Worm (Caenorhabditis elegans): ENCODE results near the gene nspc-14.

nspc-14 gene

ce11 chrX:12341338-12341737, 17.5 kb downstream of the nspc-14 start, which contains the start of gene zig-2:
Gene zig-2 (minus strand): TSS chrX:12341438.
- no peak for TF ChIP-seq dpff-1 (tag; optimal IDR thresholded peaks at IDR 0.05)
- TF ChIP-seq ceh-79 (tag; optimal IDR thresholded peaks at IDR 0.05): no peak
- no peak for TF ChIP-seq lsl-1 (GFP tag; optimal IDR thresholded peaks at IDR 0.05)
- TF ChIP-seq ama-1 (optimal IDR thresholded peaks at IDR 0.05): no peak
- no peak for TF ChIP-seq ama-1 (GFP tag; optimal IDR thresholded peaks at IDR 0.05)
- TF ChIP-seq athp-1 (tag; optimal IDR thresholded peaks at IDR 0.05): no peak

- TF ChIP-seq attf-6 (GFP tag; IDR thresholded peaks at IDR 0.05) (no peak), cebp-1 (GFP tag; IDR thresholded peaks at IDR 0.05) (no peak), cebp-1 (tag; optimal IDR thresholded peaks at IDR 0.05) (no peak), ztf-26 (tag; optimal IDR thresholded peaks at IDR 0.05) (peak; percentile 63), madf-10 (tag; optimal IDR thresholded peaks at IDR 0.05) (peak; percentile 36), rec-8 (tag; optimal IDR thresholded peaks at IDR 0.05) (peak; percentile 42 to 56), aptf-3 (GFP tag; IDR thresholded peaks at IDR 0.05) (no peak), T07F8.4 (tag; optimal IDR thresholded peaks at IDR 0.05) (peak; percentile 52), C06A6.2 (GFP tag; conservative IDR thresholded peaks at IDR 0.05) (no peak), madf-3 (GFP tag; IDR thresholded peaks at IDR 0.05) (no peak), nhr-179 (tag; optimal IDR thresholded peaks at IDR 0.05) (no peak), akir-1 (GFP tag; optimal IDR thresholded peaks at IDR 0.05) (no peak), hrde-1 (tag; optimal IDR thresholded peaks at IDR 0.05; ENCODE audit: borderline replicate concordance) (peak; percentile 26), snpc-1.1 (tag; optimal IDR thresholded peaks at IDR 0.05; ENCODE audit: insufficient read depth) (peak; percentile 18), madf-8 (GFP tag; conservative IDR thresholded peaks at IDR 0.05) (no peak), ztf-6 (GFP tag; IDR thresholded peaks at IDR 0.05) (0 out of 2 replicates have a peak, but pooled peaks have one; percentile 22), nhr-27 (tag; optimal IDR thresholded peaks at IDR 0.05) (no peak), let-526 (GFP tag; IDR thresholded peaks at IDR 0.05) (no peak), dpl-1 (GFP tag; optimal IDR thresholded peaks at IDR 0.05) (no peak), tbp1 (GFP tag; optimal IDR thresholded peaks at IDR 0.05) (peak; percentile 95), ztf-25 (GFP tag; IDR thresholded peaks at IDR 0.05) (0 out of 2 replicates have a peak, but pooled peaks have one; percentile 76), ZK185.1 (tag; optimal IDR thresholded peaks at IDR 0.05; ENCODE audit: poor library complexity, severe bottlenecking) (peak; percentile 83), mxl-1 (tag; optimal IDR thresholded peaks at IDR 0.05) (peak; percentile 48), hmg-20 (GFP tag; IDR thresholded peaks at IDR 0.05) (peak; percentile 60; the same call in 1 of the 2 replicates), lin-26 (GFP tag; IDR thresholded peaks at IDR 0.05) (peak; percentile 86), B0019.2 (GFP tag; conservative IDR thresholded peaks at IDR 0.05) (no peak), athp-1 (tag; optimal IDR thresholded peaks at IDR 0.05) (peak; percentile 45), F22D6.2 (tag; optimal IDR thresholded peaks at IDR 0.05) (no peak), nfyb-1 (GFP tag; IDR thresholded peaks at IDR 0.05) (0 out of 2 replicates have a peak, but pooled peaks have one; percentile 45), unc-130 (GFP tag; optimal IDR thresholded peaks at IDR 0.05) (peak; percentile 18), ceh-40 (GFP tag; IDR thresholded peaks at IDR 0.05) (peak; percentile 72; the same call in 1 of the 2 replicates), nhr-90 (tag; optimal IDR thresholded peaks at IDR 0.05) (peak; percentile 58), dpff-1 (tag; optimal IDR thresholded peaks at IDR 0.05) (no peak), rcor-1 (GFP tag; IDR thresholded peaks at IDR 0.05) (peak; percentile 62; the same call in 1 of the 2 replicates), die-1 (tag; optimal IDR thresholded peaks at IDR 0.05) (peak; percentile 71), sdz-38 (tag; optimal IDR thresholded peaks at IDR 0.05) (no peak), aptf-2 (GFP tag; conservative IDR thresholded peaks at IDR 0.05) (no peak), him-1 (tag; optimal IDR thresholded peaks at IDR 0.05) (peak; percentile 72), egl-18 (GFP tag; IDR thresholded peaks at IDR 0.05) (no peak), rpc-1 (optimal IDR thresholded peaks at IDR 0.05) (peak; percentile 72), rpc-1 (tag; optimal IDR thresholded peaks at IDR 0.05) (peak; percentile 85), pbrm-1 (GFP tag; IDR thresholded peaks at IDR 0.05) (peak; percentile 83), B0035.1 (tag; optimal IDR thresholded peaks at IDR 0.05) (peak; percentile 16)
Observed at ce11 chrX:12337846-12338490, 20.9 kb downstream of the nspc-14 start, which contains the start of gene srd-44. Gene srd-44 (plus strand): TSS chrX:12338440.
